Worm (Caenorhabditis elegans) whole organism, L4 larva: ENCODE measurements around the gene bus-4.

Experiments
- T20F7.1 ChIP-seq: fragments of 200-800 bp; sonication (Bioruptor generic); optimal IDR thresholded peaks from 2 replicates; lab custom pipeline; 2018; ENCODE audit warnings: mild to moderate bottlenecking, missing genetic modification characterization, missing compliant biosample characterization
- ama-1 ChIP-seq: fragments of 150-350 bp; optimal IDR thresholded peaks from 2 replicates; lab custom pipeline; 2014; ENCODE audit warnings: inconsistent platforms, mixed read lengths
- daf-12 ChIP-seq: fragments of 150-350 bp; optimal IDR thresholded peaks from 2 replicates; lab custom pipeline; 2014; ENCODE audit warnings: missing biosample characterization, missing genetic modification reagents, missing genetic modification characterization
- dmd-8 ChIP-seq: fragments of 200-800 bp; sonication (Bioruptor generic); IDR thresholded peaks from 2 replicates; pipeline ENCODE4 v1.3.6; 2022; ENCODE audit warnings: missing genetic modification characterization, missing compliant biosample characterization
- fkh-10 ChIP-seq: fragments of 150-350 bp; optimal IDR thresholded peaks from 2 replicates; lab custom pipeline; 2014; ENCODE audit warnings: missing biosample characterization, missing genetic modification reagents, missing genetic modification characterization
- fos-1 ChIP-seq: fragments of 150-350 bp; optimal IDR thresholded peaks from 2 replicates; lab custom pipeline; 2014; ENCODE audit warnings: missing biosample characterization, missing genetic modification characterization
- lin-1 ChIP-seq: fragments of 200-800 bp; sonication (Bioruptor generic); IDR thresholded peaks from 2 replicates; pipeline ENCODE4 v1.3.6; 2022; ENCODE audit warnings: missing genetic modification reagents, missing genetic modification characterization, missing compliant biosample characterization
- lin-13 ChIP-seq: fragments of 150-350 bp; optimal IDR thresholded peaks from 2 replicates; lab custom pipeline; 2014; ENCODE audit warnings: missing biosample characterization, missing genetic modification reagents, missing genetic modification characterization
- nhr-77 ChIP-seq: fragments of 150-350 bp; optimal IDR thresholded peaks from 2 replicates; lab custom pipeline; 2014; ENCODE audit warnings: missing biosample characterization, missing genetic modification characterization
- unc-130 ChIP-seq: sonication (generic microtip); optimal IDR thresholded peaks from 2 replicates; lab custom pipeline; 2016; ENCODE audit warnings: missing genetic modification reagents, missing genetic modification characterization, missing compliant biosample characterization

- no peak for TF ChIP-seq lin-1
- no peak for TF ChIP-seq dmd-8
- no peak for TF ChIP-seq nhr-77 (tag; lab: Kevin White, UChicago)
- TF ChIP-seq T20F7.1: no peak
- TF ChIP-seq ama-1: no peak
- no peak for TF ChIP-seq daf-12 (tag; lab: Kevin White, UChicago)
- no peak for TF ChIP-seq fkh-10 (GFP tag; lab: Kevin White, UChicago)
- TF ChIP-seq lin-13 (GFP tag; lab: Kevin White, UChicago): no peak
- no peak for TF ChIP-seq unc-130
- TF ChIP-seq fos-1 (tag; lab: Kevin White, UChicago): no peak
These were observed 1.7 kb upstream of the bus-4 start for ce11 chrIV:4686291-4686830.
